Worm (Caenorhabditis elegans) whole organism, late embryonic: ENCODE measurements around the gene cap-2.
"Not testable (repeated sequence)": the region's sequence is repeated elsewhere in the genome, so short reads cannot be mapped to it uniquely, and the experiment has no call there.

ENCODE experiments used
- C08G9.2 ChIP-seq: sonication (generic microtip); optimal IDR thresholded peaks from 2 replicates; lab custom pipeline; 2016; ENCODE audit warnings: mild to moderate bottlenecking, missing genetic modification characterization, moderate library complexity, missing compliant biosample characterization
- C38D4.7 ChIP-seq: fragments of 200-800 bp; sonication (Bioruptor generic); optimal IDR thresholded peaks from 2 replicates; lab custom pipeline; 2018; ENCODE audit warnings: mild to moderate bottlenecking, missing genetic modification characterization, moderate library complexity, missing compliant biosample characterization
- F13H6.1 ChIP-seq: sonication (generic microtip); optimal IDR thresholded peaks from 2 replicates; lab custom pipeline; 2016; ENCODE audit warnings: missing genetic modification characterization, missing compliant biosample characterization
- K09A11.1 ChIP-seq: sonication (generic microtip); optimal IDR thresholded peaks from 2 replicates; lab custom pipeline; 2017; ENCODE audit warnings: antibody characterized with exemption, mild to moderate bottlenecking, missing genetic modification characterization, missing compliant biosample characterization; ENCODE audit not compliant: insufficient read depth
- Y22D7AL.16 ChIP-seq: sonication (generic microtip); optimal IDR thresholded peaks from 2 replicates; lab custom pipeline; 2016; ENCODE audit warnings: missing genetic modification characterization, missing compliant biosample characterization
- ceh-14 ChIP-seq: sonication (generic microtip); optimal IDR thresholded peaks from 2 replicates; lab custom pipeline; 2016; ENCODE audit warnings: missing genotype, missing genetic modification characterization, missing compliant biosample characterization
- ceh-18 ChIP-seq: sonication (generic microtip); optimal IDR thresholded peaks from 2 replicates; lab custom pipeline; 2016; ENCODE audit warnings: missing genetic modification characterization, missing compliant biosample characterization
- ceh-19 ChIP-seq: fragments of 200-800 bp; sonication (Bioruptor generic); optimal IDR thresholded peaks from 2 replicates; lab custom pipeline; 2018; ENCODE audit warnings: mild to moderate bottlenecking, missing genetic modification characterization, missing compliant biosample characterization
- ceh-22 ChIP-seq: sonication (generic microtip); optimal IDR thresholded peaks from 2 replicates; lab custom pipeline; 2017; ENCODE audit warnings: missing biosample characterization, missing genetic modification characterization
- ceh-24 ChIP-seq: sonication (generic microtip); optimal IDR thresholded peaks from 2 replicates; lab custom pipeline; 2016; ENCODE audit warnings: mild to moderate bottlenecking, missing genetic modification characterization, missing compliant biosample characterization
- ceh-34 ChIP-seq: sonication (generic microtip); optimal IDR thresholded peaks from 2 replicates; lab custom pipeline; 2016; ENCODE audit warnings: mild to moderate bottlenecking, missing genetic modification characterization, missing compliant biosample characterization
- ceh-9 ChIP-seq: sonication (generic microtip); optimal IDR thresholded peaks from 2 replicates; lab custom pipeline; 2016; ENCODE audit warnings: mild to moderate bottlenecking, missing genetic modification characterization, inconsistent platforms, missing compliant biosample characterization
- elt-2 ChIP-seq: sonication (generic microtip); optimal IDR thresholded peaks from 2 replicates; lab custom pipeline; 2016; ENCODE audit warnings: missing genetic modification reagents, missing genetic modification characterization, missing compliant biosample characterization
- fax-1 ChIP-seq: sonication (generic microtip); optimal IDR thresholded peaks from 2 replicates; lab custom pipeline; 2016; ENCODE audit warnings: missing genotype, missing genetic modification characterization, missing compliant biosample characterization
- fkh-6 ChIP-seq: sonication (generic microtip); optimal IDR thresholded peaks from 2 replicates; lab custom pipeline; 2016; ENCODE audit warnings: missing genetic modification characterization, missing compliant biosample characterization
- hlh-15 ChIP-seq: sonication (generic microtip); optimal IDR thresholded peaks from 2 replicates; lab custom pipeline; 2016; ENCODE audit warnings: missing genetic modification characterization, missing compliant biosample characterization
- hlh-30 ChIP-seq: sonication (generic microtip); optimal IDR thresholded peaks from 2 replicates; lab custom pipeline; 2017; ENCODE audit warnings: antibody characterized with exemption, missing genetic modification characterization, missing compliant biosample characterization; ENCODE audit not compliant: insufficient read depth
- hlh-6 ChIP-seq: sonication (generic microtip); optimal IDR thresholded peaks from 2 replicates; lab custom pipeline; 2016; ENCODE audit warnings: missing genotype, missing genetic modification characterization, missing compliant biosample characterization
- hlh-8 ChIP-seq: sonication (generic microtip); optimal IDR thresholded peaks from 2 replicates; lab custom pipeline; 2016; ENCODE audit warnings: missing genotype, missing genetic modification characterization, missing compliant biosample characterization
- nfya-1 ChIP-seq: sonication (generic microtip); optimal IDR thresholded peaks from 2 replicates; lab custom pipeline; 2017; ENCODE audit warnings: missing genetic modification characterization, mild to moderate bottlenecking, missing compliant biosample characterization, antibody characterized with exemption, moderate library complexity
- nhr-11 ChIP-seq: fragments of 150-350 bp; optimal IDR thresholded peaks from 2 replicates; lab custom pipeline; 2014; ENCODE audit warnings: missing biosample characterization, missing genetic modification characterization
- nhr-232 ChIP-seq: sonication (generic microtip); optimal IDR thresholded peaks from 2 replicates; lab custom pipeline; 2016; ENCODE audit warnings: missing genetic modification characterization, missing compliant biosample characterization
- npax-4 ChIP-seq: sonication (generic microtip); optimal IDR thresholded peaks from 2 replicates; lab custom pipeline; 2016; ENCODE audit warnings: missing genetic modification characterization, missing compliant biosample characterization
- odd-2 ChIP-seq: sonication (generic microtip); optimal IDR thresholded peaks from 2 replicates; lab custom pipeline; 2017; ENCODE audit warnings: antibody characterized with exemption, mild to moderate bottlenecking, missing genetic modification characterization, missing compliant biosample characterization
- pax-1 ChIP-seq: fragments of 150-350 bp; optimal IDR thresholded peaks from 2 replicates; lab custom pipeline; 2014; ENCODE audit warnings: missing biosample characterization, missing genetic modification characterization
- pha-2 ChIP-seq: sonication (generic microtip); optimal IDR thresholded peaks from 2 replicates; lab custom pipeline; 2017; ENCODE audit warnings: mild to moderate bottlenecking, missing genetic modification characterization, missing compliant biosample characterization
- pqm-1 ChIP-seq: sonication (generic microtip); optimal IDR thresholded peaks from 2 replicates; lab custom pipeline; 2016; ENCODE audit warnings: missing genetic modification characterization, missing compliant biosample characterization
- ref-2 ChIP-seq: sonication (generic microtip); optimal IDR thresholded peaks from 2 replicates; lab custom pipeline; 2016; ENCODE audit warnings: missing genetic modification characterization, missing compliant biosample characterization
- rnt-1 ChIP-seq: sonication (generic microtip); optimal IDR thresholded peaks from 2 replicates; lab custom pipeline; 2016; ENCODE audit warnings: missing genetic modification characterization, missing compliant biosample characterization
- sdc-2 ChIP-seq: sonication (generic microtip); optimal IDR thresholded peaks from 2 replicates; lab custom pipeline; 2016; ENCODE audit warnings: missing genotype, missing genetic modification characterization, missing compliant biosample characterization
- sox-4 ChIP-seq: sonication (generic microtip); optimal IDR thresholded peaks from 2 replicates; lab custom pipeline; 2017; ENCODE audit warnings: mild to moderate bottlenecking, missing genetic modification characterization, inconsistent platforms, missing compliant biosample characterization
- tbx-7 ChIP-seq: sonication (generic microtip); optimal IDR thresholded peaks from 2 replicates; lab custom pipeline; 2016; ENCODE audit warnings: missing genotype, missing genetic modification characterization, missing compliant biosample characterization
- unc-42 ChIP-seq: sonication (generic microtip); optimal IDR thresholded peaks from 2 replicates; lab custom pipeline; 2016; ENCODE audit warnings: missing genotype, missing genetic modification characterization, missing compliant biosample characterization
- unc-55 ChIP-seq: sonication (generic microtip); optimal IDR thresholded peaks from 2 replicates; lab custom pipeline; 2017; ENCODE audit warnings: missing biosample characterization, missing genetic modification reagents, missing genetic modification characterization
- unc-86 ChIP-seq: sonication (generic microtip); optimal IDR thresholded peaks from 2 replicates; lab custom pipeline; 2016; ENCODE audit warnings: missing genetic modification characterization, missing compliant biosample characterization

cap-2 gene

ce11 chrII:10895959-10896358, 27.0 kb downstream of the cap-2 start:
- TF ChIP-seq nfya-1 (tag; lab: Kevin White, UChicago), result peak; percentile 85
- no peak for TF ChIP-seq ceh-22 (tag; lab: Kevin White, UChicago)
- TF ChIP-seq, all 69 proteins: peak for 1

DNA sequence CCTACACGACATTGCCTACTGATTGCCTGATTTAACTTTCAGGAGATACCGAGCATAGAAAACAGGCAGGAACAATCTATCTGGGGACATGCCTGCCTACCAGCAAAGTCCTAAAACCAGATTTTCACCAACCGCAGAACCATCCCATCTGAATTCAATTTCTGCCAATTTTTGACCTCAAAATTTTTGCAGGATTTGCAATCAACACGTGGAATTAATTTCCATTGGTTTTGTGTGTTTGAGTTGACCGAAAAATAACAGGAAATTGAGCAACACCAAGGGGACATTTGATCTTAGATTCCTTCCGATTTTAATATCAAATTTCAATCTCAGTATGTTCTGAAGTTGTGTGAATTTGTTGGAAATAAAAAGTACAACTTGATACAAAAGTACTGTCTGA, 30.0 kb downstream of the cap-2 start:
- TF ChIP-seq ceh-19 (GFP tag; lab: Kevin White, UChicago), result no peak
- no peak for TF ChIP-seq npax-4 (tag; lab: Kevin White, UChicago)
- no peak for TF ChIP-seq ceh-34 (tag; lab: Kevin White, UChicago)
- no peak for TF ChIP-seq hlh-15 (tag; lab: Kevin White, UChicago)
- TF ChIP-seq F13H6.1 (tag; lab: Kevin White, UChicago), result no peak
- no peak for TF ChIP-seq rnt-1
- no peak for TF ChIP-seq Y22D7AL.16
- TF ChIP-seq unc-42, result no peak
- no peak for TF ChIP-seq fkh-6 (tag; lab: Kevin White, UChicago)
- TF ChIP-seq ceh-18 (tag; lab: Kevin White, UChicago), result no peak
- no peak for TF ChIP-seq hlh-30 (tag; lab: Kevin White, UChicago)
- no peak for TF ChIP-seq ceh-22 (tag; lab: Kevin White, UChicago)
- TF ChIP-seq C38D4.7 (GFP tag; lab: Kevin White, UChicago), result no peak
- TF ChIP-seq hlh-8, result no peak
- no peak for TF ChIP-seq C08G9.2 (tag; lab: Kevin White, UChicago)

DNA sequence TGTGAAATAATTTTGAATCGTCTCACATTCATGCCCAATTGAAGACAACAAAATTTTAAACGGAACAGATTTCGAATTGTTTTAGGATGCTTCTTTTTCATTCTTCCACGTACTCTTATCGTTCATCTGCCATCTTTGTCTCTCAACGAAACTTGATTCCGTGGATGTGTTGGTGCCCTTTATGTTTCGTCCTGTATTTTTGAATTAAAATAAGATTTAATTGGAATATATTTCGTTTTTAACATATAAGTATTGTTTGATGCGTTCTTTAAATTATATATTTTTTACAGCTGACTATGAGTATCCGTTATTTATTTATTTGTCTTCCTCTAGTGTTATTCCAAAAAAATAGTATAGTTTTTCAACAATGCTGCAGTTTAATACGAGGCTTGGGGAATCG, 33.1 kb downstream of the cap-2 start, which contains the start of gene gly-1:
Gene gly-1 (minus strand): TSS at position 101 of the 400 bp plus-strand sequence.
- no peak for TF ChIP-seq ref-2 (tag; lab: Kevin White, UChicago)
- TF ChIP-seq odd-2 (tag; lab: Kevin White, UChicago), result no peak
- no peak for TF ChIP-seq pqm-1
- no peak for TF ChIP-seq K09A11.1 (tag; lab: Kevin White, UChicago)
- TF ChIP-seq unc-86 (tag; lab: Kevin White, UChicago), result no peak
- TF ChIP-seq pax-1 (tag; lab: Kevin White, UChicago), result no peak
- TF ChIP-seq Y22D7AL.16, result no peak
- no peak for TF ChIP-seq pha-2 (tag; lab: Kevin White, UChicago)
- no peak for TF ChIP-seq tbx-7 (tag; lab: Kevin White, UChicago)
- no peak for TF ChIP-seq nhr-11 (tag; lab: Kevin White, UChicago)
- TF ChIP-seq sox-4, result no peak
- no peak for TF ChIP-seq ceh-24
- TF ChIP-seq fax-1 (tag; lab: Kevin White, UChicago), result no peak

DNA sequence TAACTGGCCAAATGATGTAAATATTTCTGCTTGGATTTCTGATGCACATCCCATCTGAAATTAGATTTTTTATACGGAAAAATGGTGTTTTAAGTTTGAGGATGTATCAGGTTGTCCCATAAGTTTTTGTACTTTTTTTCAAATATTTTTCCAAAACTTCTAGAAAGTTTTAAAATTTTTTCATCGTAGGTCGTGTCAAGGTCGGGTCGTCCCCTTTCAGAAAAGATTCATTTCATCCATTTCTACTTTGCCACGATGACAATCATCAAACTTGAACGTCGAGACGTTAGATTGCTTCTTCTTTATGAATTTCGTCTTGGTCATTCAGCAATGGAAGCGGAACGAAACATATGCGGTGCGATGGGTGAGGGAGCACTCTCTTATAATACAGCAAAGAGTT, 35.4 kb downstream of the cap-2 start, which contains the start of gene sra-12:
Gene sra-12 (minus strand): TSS at position 101 of the 400 bp plus-strand sequence.
- TF ChIP-seq C38D4.7 (GFP tag; lab: Kevin White, UChicago); unc-55 (GFP tag; lab: Kevin White, UChicago); sdc-2: not testable (repeated sequence)

DNA sequence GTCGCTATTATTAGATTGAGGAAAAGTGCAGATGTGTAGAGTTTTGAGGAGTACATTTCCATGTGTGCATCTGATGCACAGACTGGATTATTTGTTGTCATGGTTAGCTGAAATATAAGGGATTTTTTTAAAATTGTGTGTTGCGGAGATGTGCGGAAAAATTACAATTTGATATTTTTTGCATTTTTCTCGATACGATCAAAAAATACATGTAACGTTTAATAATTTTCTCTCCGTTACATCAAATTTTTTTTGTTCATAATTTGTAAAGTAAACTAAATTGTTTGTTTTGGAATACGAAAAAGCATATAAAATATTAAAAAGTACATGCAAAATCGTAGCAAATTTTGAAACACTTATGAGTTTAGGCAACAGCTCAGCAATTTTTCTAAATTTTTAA, 41.2 kb downstream of the cap-2 start, which contains the start of gene sra-11:
Gene sra-11 (minus strand): TSS at position 101 of the 400 bp plus-strand sequence.
- TF ChIP-seq hlh-8, result no peak
- TF ChIP-seq nfya-1 (tag; lab: Kevin White, UChicago), result no peak
- no peak for TF ChIP-seq C38D4.7 (GFP tag; lab: Kevin White, UChicago)
- no peak for TF ChIP-seq ceh-14 (tag; lab: Kevin White, UChicago)
- TF ChIP-seq sox-4, result no peak
- TF ChIP-seq ceh-9 (tag; lab: Kevin White, UChicago), result no peak
- TF ChIP-seq hlh-6, result no peak
- TF ChIP-seq rnt-1, result no peak
- no peak for TF ChIP-seq elt-2 (tag; lab: Kevin White, UChicago)
- no peak for TF ChIP-seq nhr-232 (tag; lab: Kevin White, UChicago)
